Fruit fly (Drosophila melanogaster) whole organism, embryonic: ENCODE results near the gene uncNacbeta.

Experiments used
- Adf1 ChIP-seq: fragments of 200-800 bp; sonication (Bioruptor generic); IDR thresholded peaks from 2 replicates; pipeline ENCODE4 v1.3.6; 2022; ENCODE audit warnings: missing biosample characterization, missing genetic modification characterization
- Aef1 ChIP-seq: fragments of 200-800 bp; sonication (Bioruptor generic); IDR thresholded peaks from 3 replicates; pipeline ENCODE4 v1.3.6; 2022; ENCODE audit warnings: missing biosample characterization, missing genetic modification characterization
- Awh ChIP-seq: fragments of 200-800 bp; sonication (Bioruptor generic); IDR thresholded peaks from 2 replicates; pipeline ENCODE4, ENCODE4 v1.3.6; 2022; ENCODE audit warnings: missing biosample characterization, missing genetic modification characterization
- Bdp1 ChIP-seq: fragments of 200-800 bp; sonication (Bioruptor generic); optimal IDR thresholded peaks from 3 replicates; lab custom pipeline; 2016; ENCODE audit warnings: missing biosample characterization, missing genetic modification characterization
- CG11696 ChIP-seq: fragments of 200-800 bp; sonication (Bioruptor generic); IDR thresholded peaks from 2 replicates; pipeline ENCODE4 v1.3.6; 2022; ENCODE audit warnings: missing biosample characterization, missing genetic modification characterization
- CG13424 ChIP-seq: fragments of 200-800 bp; sonication (Bioruptor generic); optimal IDR thresholded peaks from 2 replicates; lab custom pipeline; 2019; ENCODE audit warnings: missing biosample characterization, mild to moderate bottlenecking, missing genetic modification characterization, moderate library complexity
- CG14014 ChIP-seq: fragments of 200-800 bp; sonication (Bioruptor generic); IDR thresholded peaks from 2 replicates; pipeline ENCODE4 v1.3.6; 2022; ENCODE audit warnings: missing biosample characterization, missing genetic modification characterization
- CG14710 ChIP-seq: fragments of 200-800 bp; sonication (Bioruptor generic); optimal IDR thresholded peaks from 3 replicates; lab custom pipeline; 2019; ENCODE audit warnings: missing biosample characterization, mild to moderate bottlenecking, missing genetic modification characterization, moderate library complexity
- CG15269 ChIP-seq: fragments of 200-800 bp; sonication (Bioruptor generic); optimal IDR thresholded peaks from 2 replicates; lab custom pipeline; 2018; ENCODE audit warnings: missing biosample characterization, mild to moderate bottlenecking, missing genetic modification characterization, moderate library complexity
- CG1603 ChIP-seq: fragments of 200-800 bp; sonication (Bioruptor generic); optimal IDR thresholded peaks from 2 replicates; lab custom pipeline; 2019; ENCODE audit warnings: missing biosample characterization, mild to moderate bottlenecking, missing genetic modification characterization, moderate library complexity
- CG1647 ChIP-seq: fragments of 200-800 bp; sonication (Bioruptor generic); optimal IDR thresholded peaks from 3 replicates; lab custom pipeline; 2016; ENCODE audit warnings: missing biosample characterization, missing genetic modification characterization
- CG17328 ChIP-seq: fragments of 200-800 bp; sonication (Bioruptor generic); IDR thresholded peaks from 2 replicates; pipeline ENCODE4 v1.3.6; 2022; ENCODE audit warnings: missing biosample characterization, missing genetic modification characterization
- CG17802 ChIP-seq: fragments of 200-800 bp; sonication (Bioruptor generic); optimal IDR thresholded peaks from 2 replicates; lab custom pipeline; 2018; ENCODE audit warnings: missing biosample characterization, mild to moderate bottlenecking, missing genetic modification characterization, moderate library complexity
- CG17912 ChIP-seq: fragments of 200-800 bp; sonication (Bioruptor generic); optimal IDR thresholded peaks from 2 replicates; lab custom pipeline; 2018; ENCODE audit warnings: missing biosample characterization, mild to moderate bottlenecking, missing genetic modification characterization
- CG3065 ChIP-seq: fragments of 200-800 bp; sonication (Bioruptor generic); optimal IDR thresholded peaks from 2 replicates; lab custom pipeline; 2016; ENCODE audit warnings: missing biosample characterization, missing genetic modification characterization
- CG3995 ChIP-seq: fragments of 200-800 bp; sonication (Bioruptor generic); optimal IDR thresholded peaks from 3 replicates; lab custom pipeline; 2016; ENCODE audit warnings: missing biosample characterization, missing genetic modification characterization
- CG7963 ChIP-seq: fragments of 200-800 bp; sonication (Bioruptor generic); IDR thresholded peaks from 3 replicates; pipeline ENCODE4 v1.3.6; 2022; ENCODE audit warnings: missing biosample characterization, missing genetic modification characterization; ENCODE audit not compliant: partially characterized antibody
- CG8281 ChIP-seq: fragments of 200-800 bp; sonication (Bioruptor generic); optimal IDR thresholded peaks from 2 replicates; lab custom pipeline; 2018; ENCODE audit warnings: missing biosample characterization, mild to moderate bottlenecking, missing genetic modification characterization, moderate library complexity
- CG9876 ChIP-seq: fragments of 200-800 bp; sonication (Bioruptor generic); optimal IDR thresholded peaks from 2 replicates; lab custom pipeline; 2016; ENCODE audit warnings: missing biosample characterization, missing genetic modification characterization
- CHES-1-like ChIP-seq: fragments of 200-800 bp; sonication (Bioruptor generic); optimal IDR thresholded peaks from 2 replicates; lab custom pipeline; 2016; ENCODE audit warnings: missing biosample characterization, missing genetic modification characterization
- CTCF ChIP-seq: fragments of 200-800 bp; sonication (Bioruptor generic); optimal IDR thresholded peaks from 2 replicates; lab custom pipeline; 2017; ENCODE audit warnings: missing biosample characterization, mild to moderate bottlenecking, missing genetic modification characterization, moderate library complexity
- CkIIα-i1 ChIP-seq: fragments of 200-800 bp; sonication (Bioruptor generic); IDR thresholded peaks from 2 replicates; pipeline ENCODE4 v1.3.6; 2022; ENCODE audit warnings: missing biosample characterization, missing genetic modification characterization
- Dip3 ChIP-seq: fragments of 200-800 bp; sonication (Bioruptor generic); optimal IDR thresholded peaks from 3 replicates; lab custom pipeline; 2016; ENCODE audit warnings: missing biosample characterization, missing genetic modification characterization
- Gug ChIP-seq: fragments of 200-800 bp; sonication (Bioruptor generic); IDR thresholded peaks from 4 replicates; pipeline ENCODE4 v1.3.6; 2022; ENCODE audit warnings: missing biosample characterization, missing genetic modification characterization
- HHEX ChIP-seq: fragments of 200-800 bp; sonication (Bioruptor generic); optimal IDR thresholded peaks from 3 replicates; lab custom pipeline; 2017; ENCODE audit warnings: missing biosample characterization, mild to moderate bottlenecking, missing genetic modification characterization, missing genetic modification reagents
- HLHmδ ChIP-seq: fragments of 200-800 bp; sonication (Bioruptor generic); optimal IDR thresholded peaks from 2 replicates; lab custom pipeline; 2018; ENCODE audit warnings: missing biosample characterization, mild to moderate bottlenecking, missing genetic modification characterization, moderate library complexity
- Hand ChIP-seq: fragments of 200-800 bp; sonication (Bioruptor generic); optimal IDR thresholded peaks from 2 replicates; lab custom pipeline; 2017; ENCODE audit warnings: mild to moderate bottlenecking, missing biosample characterization, missing genetic modification reagents, missing genetic modification characterization
- Jarid2 ChIP-seq: fragments of 200-800 bp; sonication (Bioruptor generic); optimal IDR thresholded peaks from 3 replicates; lab custom pipeline; 2017; ENCODE audit warnings: mild to moderate bottlenecking, missing biosample characterization, missing genetic modification reagents, missing genetic modification characterization
- Max ChIP-seq: fragments of 200-800 bp; sonication (Bioruptor generic); optimal IDR thresholded peaks from 2 replicates; lab custom pipeline; 2016; ENCODE audit warnings: missing biosample characterization, mild to moderate bottlenecking, missing genetic modification characterization
- Scr ChIP-seq: fragments of 200-800 bp; sonication (Bioruptor generic); IDR thresholded peaks from 2 replicates; pipeline ENCODE4 v1.3.6; 2022; ENCODE audit warnings: missing biosample characterization, missing genetic modification characterization; ENCODE audit not compliant: partially characterized antibody
- Trl ChIP-seq, 3 experiments: fragments of >200 bp in 2 of 3; fragments of 200-800 bp in 1 of 3; sonication (Bioruptor generic) in 1 of 3; optimal IDR thresholded peaks; 2 replicates in 1 of 3; 3 replicates in 2 of 3; lab custom pipeline; 2016 to 2017; ENCODE audit warnings: missing biosample characterization in 1 of 3, missing genetic modification characterization in 1 of 3
- aop ChIP-seq: fragments of 200-800 bp; sonication (Bioruptor generic); IDR thresholded peaks from 2 replicates; pipeline ENCODE4 v1.3.6; 2022; ENCODE audit warnings: missing biosample characterization, missing genetic modification characterization
- bowl ChIP-seq: fragments of 200-800 bp; sonication (Bioruptor generic); IDR thresholded peaks from 2 replicates; pipeline ENCODE4 v1.3.6; 2022; ENCODE audit warnings: missing biosample characterization, missing genetic modification characterization
- br ChIP-seq: fragments of >200 bp; optimal IDR thresholded peaks from 2 replicates; lab custom pipeline; 2017
- chm ChIP-seq: fragments of 200-800 bp; sonication (Bioruptor generic); IDR thresholded peaks from 2 replicates; pipeline ENCODE4 v1.3.6; 2022; ENCODE audit warnings: missing biosample characterization, missing genetic modification characterization
- crol ChIP-seq: fragments of 200-800 bp; sonication (Bioruptor generic); IDR thresholded peaks from 2 replicates; pipeline ENCODE4 v1.3.6; 2022; ENCODE audit warnings: missing biosample characterization, missing genetic modification characterization
- gsb ChIP-seq: fragments of 200-800 bp; sonication (Bioruptor generic); IDR thresholded peaks from 2 replicates; pipeline ENCODE4 v1.3.6; 2022; ENCODE audit warnings: missing biosample characterization, missing genetic modification characterization
- hb ChIP-seq: fragments of 200-800 bp; sonication (Bioruptor generic); IDR thresholded peaks from 3 replicates; pipeline ENCODE4 v1.3.6; 2022; ENCODE audit warnings: missing biosample characterization, missing genetic modification characterization; ENCODE audit not compliant: partially characterized antibody
- ind ChIP-seq: fragments of 200-800 bp; sonication (Bioruptor generic); optimal IDR thresholded peaks from 3 replicates; lab custom pipeline; 2016; ENCODE audit warnings: missing biosample characterization, missing genetic modification characterization
- jigr1 ChIP-seq: fragments of 200-800 bp; sonication (Bioruptor generic); IDR thresholded peaks from 3 replicates; pipeline ENCODE4 v1.3.6; 2022; ENCODE audit warnings: missing biosample characterization, missing genetic modification characterization
- lab ChIP-seq: fragments of 200-800 bp; sonication (Bioruptor generic); optimal IDR thresholded peaks from 3 replicates; lab custom pipeline; 2017; ENCODE audit warnings: missing biosample characterization, missing genetic modification characterization, mild to moderate bottlenecking, moderate library complexity, missing genetic modification reagents
- lov ChIP-seq, 2 experiments: fragments of 200-800 bp in 1 of 2; fragments of >200 bp in 1 of 2; sonication (Bioruptor generic) in 1 of 2; IDR thresholded peaks in 1 of 2; optimal IDR thresholded peaks in 1 of 2; 2 replicates in 1 of 2; 3 replicates in 1 of 2; pipeline versions ENCODE4 v1.3.6 to Lab custom; 2017 to 2022; ENCODE audit warnings: missing biosample characterization in 1 of 2, missing genetic modification characterization in 1 of 2
- maf-S ChIP-seq: fragments of 200-800 bp; sonication (Bioruptor generic); optimal IDR thresholded peaks from 2 replicates; lab custom pipeline; 2016; ENCODE audit warnings: missing biosample characterization, missing genetic modification characterization
- nerfin-1 ChIP-seq: fragments of 200-800 bp; sonication (Bioruptor generic); optimal IDR thresholded peaks from 3 replicates; lab custom pipeline; 2019; ENCODE audit warnings: missing biosample characterization, mild to moderate bottlenecking, missing genetic modification characterization, moderate library complexity
- scrt ChIP-seq: fragments of 200-800 bp; sonication (Bioruptor generic); optimal IDR thresholded peaks from 2 replicates; lab custom pipeline; 2018; ENCODE audit warnings: missing biosample characterization, mild to moderate bottlenecking, missing genetic modification characterization, moderate library complexity
- seq ChIP-seq: fragments of 200-800 bp; sonication (Bioruptor generic); IDR thresholded peaks from 2 replicates; pipeline ENCODE4 v1.3.6; 2022; ENCODE audit warnings: missing biosample characterization, missing genetic modification characterization
- sr ChIP-seq: fragments of 200-800 bp; sonication (Bioruptor generic); IDR thresholded peaks from 3 replicates; pipeline ENCODE4 v1.3.6; 2022; ENCODE audit warnings: missing biosample characterization, missing genetic modification characterization
- tio ChIP-seq: fragments of 200-800 bp; sonication (Bioruptor generic); optimal IDR thresholded peaks from 2 replicates; lab custom pipeline; 2017; ENCODE audit warnings: missing biosample characterization, missing genetic modification characterization, inconsistent platforms
- trem ChIP-seq: fragments of 200-800 bp; optimal IDR thresholded peaks from 3 replicates; lab custom pipeline; 2019; ENCODE audit warnings: missing biosample characterization, mild to moderate bottlenecking, missing genetic modification characterization, moderate library complexity
- ttk ChIP-seq: fragments of 200-800 bp; sonication (Bioruptor generic); IDR thresholded peaks from 2 replicates; pipeline ENCODE4 v2.1.2; 2022; ENCODE audit warnings: missing biosample characterization, missing genetic modification characterization
- z ChIP-seq: fragments of 200-800 bp; sonication (Bioruptor generic); IDR thresholded peaks from 3 replicates; pipeline ENCODE4 v1.3.6; 2022; ENCODE audit warnings: missing biosample characterization, missing genetic modification characterization

uncNacbeta gene

dm6 chr2L:540572-541210 lies 22.9 kb downstream of the uncNacbeta start (continued):
- TF ChIP-seq CG1647 (GFP tag; lab: Kevin White, UChicago) (no peak), Awh (GFP tag; lab: Robert Waterston, UW) (no peak), gsb (no peak), aop (GFP tag; lab: Robert Waterston, UW) (no peak), CG3065 (GFP tag; lab: Kevin White, UChicago) (no peak), Adf1 (no peak), Scr (GFP tag; lab: Robert Waterston, UW) (peak; percentile 63), Hand (GFP tag; lab: Kevin White, UChicago) (no peak), HLHmδ (GFP tag; lab: Kevin White, UChicago) (peak; percentile 29), lab (GFP tag; lab: Kevin White, UChicago) (peak; percentile 42), Bdp1 (GFP tag; lab: Kevin White, UChicago) (no peak), maf-S (no peak), CG7963 (GFP tag; lab: Robert Waterston, UW) (no peak), ind (GFP tag; lab: Kevin White, UChicago) (no peak), Gug (GFP tag; lab: Robert Waterston, UW) (0 out of 4 replicates have a peak, but pooled peaks have one; percentile 7), CG3995 (GFP tag; lab: Kevin White, UChicago) (no peak), sr (no peak), CG17912 (GFP tag; lab: Kevin White, UChicago) (peak; percentile 77), CG8281 (tag; lab: Kevin White, UChicago) (no peak), crol (no peak), CG17328 (no peak), Dip3 (no peak), Jarid2 (GFP tag; lab: Kevin White, UChicago) (no peak), CG1603 (tag; lab: Kevin White, UChicago) (peak; percentile 78), jigr1 (GFP tag; lab: Robert Waterston, UW) (no peak), CG14014 (GFP tag; lab: Robert Waterston, UW) (no peak), HHEX (GFP tag; lab: Kevin White, UChicago) (no peak), Trl (optimal IDR thresholded peaks at IDR 0.05; lab: Kevin White, UChicago) (peak in 1 of 2 experiments; percentile 4), Trl (GFP tag; optimal IDR thresholded peaks at IDR 0.05; lab: Kevin White, UChicago) (no peak), ttk (GFP tag; lab: Robert Waterston, UW) (no peak), CkIIα-i1 (GFP tag; lab: Robert Waterston, UW) (no peak), CG13424 (no peak), bowl (GFP tag; lab: Robert Waterston, UW) (no peak), chm (no peak), CG15269 (peak; percentile 44), tio (no peak), CG11696 (GFP tag; lab: Robert Waterston, UW) (no peak), trem (tag; lab: Kevin White, UChicago) (peak; percentile 58), seq (GFP tag; lab: Robert Waterston, UW) (no peak), Max (GFP tag; lab: Kevin White, UChicago) (no peak), br (lab: Kevin White, UChicago) (no peak), CHES-1-like (GFP tag; lab: Kevin White, UChicago) (no peak), CG9876 (no peak), scrt (no peak), nerfin-1 (tag; lab: Kevin White, UChicago) (peak; percentile 58), CG17802 (no peak), Aef1 (GFP tag; lab: Robert Waterston, UW) (no peak), z (no peak), CG14710 (peak; percentile 57), lov (optimal IDR thresholded peaks at IDR 0.05; lab: Kevin White, UChicago) (no peak), lov (GFP tag; IDR thresholded peaks at IDR 0.05; lab: Robert Waterston, UW) (0 out of 3 replicates have a peak, but pooled peaks have one; percentile 44), CTCF (GFP tag; lab: Kevin White, UChicago) (peak; percentile 57), hb (GFP tag; lab: Robert Waterston, UW) (no peak)
